Fruit fly (Drosophila melanogaster) whole organism, adult: ENCODE data around the gene Hmu.

Source experiments
- CG11617 ChIP-seq: fragments of 200-800 bp; sonication (Bioruptor generic); optimal IDR thresholded peaks from 2 replicates; lab custom pipeline; 2017; ENCODE audit warnings: mild to moderate bottlenecking, missing biosample characterization, missing genetic modification reagents, missing genetic modification characterization
- CG12768 ChIP-seq: fragments of 200-800 bp; sonication (Bioruptor generic); optimal IDR thresholded peaks from 2 replicates; lab custom pipeline; 2017; ENCODE audit warnings: missing biosample characterization, missing genetic modification characterization, mild to moderate bottlenecking, moderate library complexity, missing genetic modification reagents
- CG14711 ChIP-seq: fragments of 200-800 bp; sonication (Bioruptor generic); optimal IDR thresholded peaks from 2 replicates; lab custom pipeline; 2018; ENCODE audit warnings: missing biosample characterization, mild to moderate bottlenecking, missing genetic modification characterization, moderate library complexity
- CG1620 ChIP-seq: fragments of 200-800 bp; sonication (Bioruptor generic); optimal IDR thresholded peaks from 2 replicates; lab custom pipeline; 2016; ENCODE audit warnings: missing biosample characterization, missing genetic modification characterization
- CG33017 ChIP-seq: fragments of 200-800 bp; sonication (Bioruptor generic); optimal IDR thresholded peaks from 2 replicates; lab custom pipeline; 2018; ENCODE audit warnings: missing biosample characterization, mild to moderate bottlenecking, missing genetic modification characterization, moderate library complexity
- CG5204 ChIP-seq: fragments of 200-800 bp; sonication (Bioruptor generic); optimal IDR thresholded peaks from 2 replicates; lab custom pipeline; 2016; ENCODE audit warnings: missing biosample characterization, missing genetic modification characterization
- CG7045 ChIP-seq: fragments of 200-800 bp; sonication (Bioruptor generic); optimal IDR thresholded peaks from 2 replicates; lab custom pipeline; 2017; ENCODE audit warnings: missing biosample characterization, mild to moderate bottlenecking, missing genetic modification characterization
- CG7101 ChIP-seq: fragments of 200-800 bp; sonication (Bioruptor generic); optimal IDR thresholded peaks from 2 replicates; lab custom pipeline; 2018; ENCODE audit warnings: missing biosample characterization, mild to moderate bottlenecking, missing genetic modification characterization, moderate library complexity
- Clk ChIP-seq: fragments of 200-800 bp; sonication (Bioruptor generic); optimal IDR thresholded peaks from 2 replicates; lab custom pipeline; 2017; ENCODE audit warnings: missing biosample characterization, missing genetic modification characterization
- Crg-1 ChIP-seq: fragments of 200-800 bp; sonication (Bioruptor generic); optimal IDR thresholded peaks from 2 replicates; lab custom pipeline; 2016; ENCODE audit warnings: missing biosample characterization, missing genetic modification characterization
- Hr96 ChIP-seq: fragments of 200-800 bp; sonication (Bioruptor generic); optimal IDR thresholded peaks from 2 replicates; lab custom pipeline; 2016; ENCODE audit warnings: missing biosample characterization, missing genetic modification characterization
- Mnt ChIP-seq: fragments of 200-800 bp; sonication (Bioruptor generic); optimal IDR thresholded peaks from 2 replicates; lab custom pipeline; 2016; ENCODE audit warnings: missing biosample characterization, mild to moderate bottlenecking, missing genetic modification characterization
- bab1 ChIP-seq: fragments of 200-800 bp; sonication (Bioruptor generic); optimal IDR thresholded peaks from 3 replicates; lab custom pipeline; 2019; ENCODE audit warnings: missing biosample characterization, mild to moderate bottlenecking, missing genetic modification characterization, moderate library complexity
- cic ChIP-seq: fragments of 200-800 bp; sonication (Bioruptor generic); optimal IDR thresholded peaks from 2 replicates; lab custom pipeline; 2017; ENCODE audit warnings: missing biosample characterization, mild to moderate bottlenecking, missing genetic modification characterization, moderate library complexity
- cnc ChIP-seq, 2 experiments: fragments of >200 bp; optimal IDR thresholded peaks; 2 replicates each; lab custom pipeline; 2017
- kay ChIP-seq: fragments of 200-800 bp; sonication (Bioruptor generic); peaks from one replicate; lab custom pipeline; 2016; ENCODE audit warnings: missing biosample characterization, missing genetic modification characterization, borderline replicate concordance
- ovo ChIP-seq: fragments of 200-800 bp; sonication (Bioruptor generic); optimal IDR thresholded peaks from 2 replicates; lab custom pipeline; 2016; ENCODE audit warnings: missing biosample characterization, missing genetic modification characterization
- pad ChIP-seq: fragments of 200-800 bp; sonication (Bioruptor generic); optimal IDR thresholded peaks from 3 replicates; lab custom pipeline; 2017; ENCODE audit warnings: missing biosample characterization, missing genetic modification characterization, mild to moderate bottlenecking, moderate library complexity, missing genetic modification reagents
- tj ChIP-seq: fragments of 200-800 bp; sonication (Bioruptor generic); optimal IDR thresholded peaks from 3 replicates; lab custom pipeline; 2017; ENCODE audit warnings: missing biosample characterization, mild to moderate bottlenecking, missing genetic modification characterization, moderate library complexity
- toe ChIP-seq: fragments of 200-800 bp; sonication (Bioruptor generic); optimal IDR thresholded peaks from 2 replicates; lab custom pipeline; 2016; ENCODE audit warnings: missing biosample characterization, missing genetic modification characterization

The Hmu gene

dm6 chr3R:27265330-27265729, 23.2 kb upstream of the Hmu start, which contains the start of the genes CG14262 and CG14260:
TSS of gene CG14262 (minus strand) at chr3R:27265430.
TSS of gene CG14260 (plus strand) at chr3R:27265457.
- TF ChIP-seq CG1620 (GFP tag; lab: Kevin White, UChicago) (no peak), cnc (optimal IDR thresholded peaks at IDR 0.05; lab: Kevin White, UChicago) (no peak), ovo (no peak), CG7101 (no peak), CG11617 (GFP tag; lab: Kevin White, UChicago) (no peak), Hr96 (GFP tag; lab: Kevin White, UChicago) (no peak), kay (no peak), CG5204 (GFP tag; lab: Kevin White, UChicago) (no peak), CG14711 (no peak), Mnt (GFP tag; lab: Kevin White, UChicago) (no peak)

dm6 chr3R:27270379-27271266, 17.9 kb upstream of the Hmu start:
- TF ChIP-seq Mnt (GFP tag; lab: Kevin White, UChicago) (no peak), bab1 (GFP tag; lab: Kevin White, UChicago) (no peak), CG1620 (GFP tag; lab: Kevin White, UChicago) (no peak), Hr96 (GFP tag; lab: Kevin White, UChicago) (no peak), kay (no peak), pad (GFP tag; lab: Kevin White, UChicago) (peak; percentile 7), cic (peak; percentile 13), cnc (optimal IDR thresholded peaks at IDR 0.05; lab: Kevin White, UChicago) (peak in 1 of 2 experiments; percentile 36), tj (GFP tag; lab: Kevin White, UChicago) (peak; percentile 38), CG11617 (GFP tag; lab: Kevin White, UChicago) (no peak)

dm6 chr3R:27272233-27272632, 16.3 kb upstream of the Hmu start:
- TF ChIP-seq toe (no peak), CG1620 (GFP tag; lab: Kevin White, UChicago) (no peak), CG14711 (no peak), CG12768 (GFP tag; lab: Kevin White, UChicago) (no peak), CG7101 (no peak), pad (GFP tag; lab: Kevin White, UChicago) (no peak), ovo (no peak), cnc (optimal IDR thresholded peaks at IDR 0.05; lab: Kevin White, UChicago) (no peak), bab1 (GFP tag; lab: Kevin White, UChicago) (no peak), cic (no peak), tj (GFP tag; lab: Kevin White, UChicago) (no peak), Hr96 (GFP tag; lab: Kevin White, UChicago) (no peak), kay (no peak), CG11617 (GFP tag; lab: Kevin White, UChicago) (no peak), Clk (GFP tag; lab: Kevin White, UChicago) (no peak), Mnt (GFP tag; lab: Kevin White, UChicago) (no peak), CG33017 (no peak)

dm6 chr3R:27273118-27274062, 15.2 kb upstream of the Hmu start, which contains the start of gene CG5934:
TSS of gene CG5934 (plus strand) at chr3R:27273705.
- TF ChIP-seq pad (GFP tag; lab: Kevin White, UChicago), result peak; percentile 64
- TF ChIP-seq CG12768 (GFP tag; lab: Kevin White, UChicago), result peak; percentile 71
- TF ChIP-seq bab1 (GFP tag; lab: Kevin White, UChicago), result no peak
- peak; percentile 21 for TF ChIP-seq CG33017
- no peak for TF ChIP-seq ovo
- TF ChIP-seq cic, result peak; percentile 33
- TF ChIP-seq Mnt (GFP tag; lab: Kevin White, UChicago), result peak; percentile 64
- no peak for TF ChIP-seq CG5204 (GFP tag; lab: Kevin White, UChicago)
- peak; percentile 86 for TF ChIP-seq CG1620 (GFP tag; lab: Kevin White, UChicago)
- TF ChIP-seq Hr96 (GFP tag; lab: Kevin White, UChicago), result peak; percentile 71
- TF ChIP-seq kay, result no peak
- peak; percentile 80 for TF ChIP-seq CG14711
- peak; percentile 36 for TF ChIP-seq toe
- TF ChIP-seq Crg-1 (GFP tag; lab: Kevin White, UChicago), result peak; percentile 82
- peak; percentile 65 for TF ChIP-seq CG7101
- no peak for TF ChIP-seq tj (GFP tag; lab: Kevin White, UChicago)
- peak; percentile 18 for TF ChIP-seq CG11617 (GFP tag; lab: Kevin White, UChicago)
- TF ChIP-seq Clk (GFP tag; lab: Kevin White, UChicago), result peak; percentile 1
- TF ChIP-seq cnc (optimal IDR thresholded peaks at IDR 0.05; lab: Kevin White, UChicago), result no peak
- TF ChIP-seq CG7045 (GFP tag; lab: Kevin White, UChicago), result peak; percentile 30
